Fruit fly (Drosophila melanogaster) whole organism: ENCODE measurements around the gene yem.

Source experiments
- CG8478 ChIP-seq: fragments of >200 bp; optimal IDR thresholded peaks from 2 replicates; lab custom pipeline; 2018; ENCODE audit warnings: inconsistent platforms
- Dll ChIP-seq: fragments of >200 bp; optimal IDR thresholded peaks from 2 replicates; lab custom pipeline; 2017
- EcR ChIP-seq, 2 experiments: fragments of >200 bp; optimal IDR thresholded peaks; 2 replicates each; lab custom pipeline; 2017; ENCODE audit warnings: missing biosample characterization in 2 of 2, missing genetic modification characterization in 2 of 2, missing genetic modification reagents in 2 of 2
- pan ChIP-seq: fragments of >200 bp; optimal IDR thresholded peaks from 2 replicates; lab custom pipeline; 2017
- psq ChIP-seq: fragments of >200 bp; optimal IDR thresholded peaks from 2 replicates; lab custom pipeline; 2017
- usp ChIP-seq: fragments of >200 bp; optimal IDR thresholded peaks from 2 replicates; lab custom pipeline; 2017; ENCODE audit warnings: missing biosample characterization, missing genetic modification characterization, mixed read lengths

- TF ChIP-seq Dll (lab: Kevin White, UChicago), result no peak
- TF ChIP-seq usp (GFP tag; lab: Kevin White, UChicago), result no peak
- no peak for TF ChIP-seq EcR (GFP tag; optimal IDR thresholded peaks at IDR 0.05; lab: Kevin White, UChicago)
- TF ChIP-seq psq, result no peak
- TF ChIP-seq CG8478 (lab: Kevin White, UChicago), result no peak
- TF ChIP-seq pan (lab: Kevin White, UChicago), result no peak
Observed at dm6 chr3R:29124128-29124527, 1.4 kb upstream of the yem start.
